Worm (Caenorhabditis elegans) whole organism, mixed stage, embryonic: ENCODE results near the gene F41B5.12.
A peak's percentile ranks its signal among the peaks of the same experiment; 100 is the strongest.

Experiments used
- M03D4.4 ChIP-seq: sonication (generic microtip); optimal IDR thresholded peaks from 2 replicates; lab custom pipeline; 2017; ENCODE audit warnings: mild to moderate bottlenecking, missing genetic modification characterization, missing compliant biosample characterization
- bed-3 ChIP-seq: fragments of 200-800 bp; sonication (Bioruptor generic); optimal IDR thresholded peaks from 3 replicates; lab custom pipeline; 2018; ENCODE audit warnings: mild to moderate bottlenecking, missing genetic modification characterization, moderate library complexity, missing compliant biosample characterization
- ceh-39 ChIP-seq: fragments of 150-350 bp; optimal IDR thresholded peaks from 2 replicates; lab custom pipeline; 2014; ENCODE audit warnings: missing biosample characterization, missing genetic modification characterization
- ceh-83 ChIP-seq: fragments of 200-800 bp; sonication (Bioruptor generic); optimal IDR thresholded peaks from 2 replicates; lab custom pipeline; 2018; ENCODE audit warnings: mild to moderate bottlenecking, missing genetic modification characterization, missing compliant biosample characterization
- ces-1 ChIP-seq: fragments of 150-350 bp; optimal IDR thresholded peaks from 2 replicates; lab custom pipeline; 2014; ENCODE audit warnings: missing biosample characterization, missing genetic modification reagents, missing genetic modification characterization
- cnd-1 ChIP-seq: fragments of 200-800 bp; sonication (Bioruptor generic); optimal IDR thresholded peaks from 2 replicates; lab custom pipeline; 2018; ENCODE audit warnings: mild to moderate bottlenecking, missing genetic modification characterization, missing compliant biosample characterization
- drap-1 ChIP-seq: fragments of 200-800 bp; sonication (Bioruptor generic); optimal IDR thresholded peaks from 3 replicates; lab custom pipeline; 2018; ENCODE audit warnings: mild to moderate bottlenecking, missing genetic modification characterization, missing compliant biosample characterization
- elt-3 ChIP-seq: fragments of 150-350 bp; optimal IDR thresholded peaks from 2 replicates; lab custom pipeline; 2014; ENCODE audit warnings: missing biosample characterization, missing genetic modification characterization
- ham-2 ChIP-seq: fragments of 200-800 bp; sonication (Bioruptor generic); optimal IDR thresholded peaks from 2 replicates; lab custom pipeline; 2018; ENCODE audit warnings: mild to moderate bottlenecking, missing genetic modification characterization, missing compliant biosample characterization
- hlh-1 ChIP-seq: fragments of 150-350 bp; optimal IDR thresholded peaks from 2 replicates; lab custom pipeline; 2014; ENCODE audit warnings: missing biosample characterization, missing genetic modification reagents, missing genetic modification characterization
- lin-13 ChIP-seq: fragments of 150-350 bp; optimal IDR thresholded peaks from 2 replicates; lab custom pipeline; 2014; ENCODE audit warnings: missing biosample characterization, missing genetic modification characterization
- lin-32 ChIP-seq: fragments of 200-800 bp; sonication (Bioruptor generic); optimal IDR thresholded peaks from 2 replicates; lab custom pipeline; 2018; ENCODE audit warnings: mild to moderate bottlenecking, missing genetic modification characterization, missing compliant biosample characterization
- lsy-2 ChIP-seq: fragments of 150-350 bp; optimal IDR thresholded peaks from 2 replicates; lab custom pipeline; 2014; ENCODE audit warnings: missing biosample characterization, missing genetic modification characterization
- mab-5 ChIP-seq: fragments of 150-350 bp; optimal IDR thresholded peaks from 2 replicates; lab custom pipeline; 2014; ENCODE audit warnings: missing biosample characterization, missing genetic modification characterization
- mep-1 ChIP-seq: fragments of 150-350 bp; optimal IDR thresholded peaks from 2 replicates; lab custom pipeline; 2017; ENCODE audit warnings: missing biosample characterization, missing genetic modification reagents, missing genetic modification characterization, inconsistent platforms
- mls-2 ChIP-seq: sonication (generic microtip); optimal IDR thresholded peaks from 2 replicates; lab custom pipeline; 2016; ENCODE audit warnings: mild to moderate bottlenecking, missing genetic modification characterization, moderate library complexity, missing compliant biosample characterization
- nhr-12 ChIP-seq: fragments of 150-350 bp; optimal IDR thresholded peaks from 2 replicates; lab custom pipeline; 2014; ENCODE audit warnings: missing biosample characterization, missing genetic modification characterization
- nhr-2 ChIP-seq: fragments of 150-350 bp; optimal IDR thresholded peaks from 2 replicates; lab custom pipeline; 2014; ENCODE audit warnings: missing biosample characterization, missing genetic modification characterization
- nhr-237 ChIP-seq: fragments of 150-350 bp; optimal IDR thresholded peaks from 2 replicates; lab custom pipeline; 2014; ENCODE audit warnings: missing biosample characterization, missing genetic modification characterization
- nhr-76 ChIP-seq: sonication (generic microtip); optimal IDR thresholded peaks from 2 replicates; lab custom pipeline; 2017; ENCODE audit warnings: missing biosample characterization, missing genetic modification characterization
- pha-4 ChIP-seq: fragments of 150-350 bp; optimal IDR thresholded peaks from 2 replicates; lab custom pipeline; 2018; ENCODE audit warnings: missing biosample characterization, missing genetic modification reagents, missing genetic modification characterization
- sem-2 ChIP-seq: fragments of 200-800 bp; sonication (Bioruptor generic); optimal IDR thresholded peaks from 2 replicates; lab custom pipeline; 2018; ENCODE audit warnings: mild to moderate bottlenecking, missing genetic modification characterization, missing compliant biosample characterization
- snpc-4 ChIP-seq: fragments of 150-350 bp; optimal IDR thresholded peaks from 2 replicates; lab custom pipeline; 2014; ENCODE audit warnings: missing biosample characterization, missing genetic modification characterization
- sptf-1 ChIP-seq: sonication (generic microtip); optimal IDR thresholded peaks from 2 replicates; lab custom pipeline; 2017; ENCODE audit warnings: mild to moderate bottlenecking, missing genetic modification characterization, moderate library complexity, missing compliant biosample characterization
- tbx-8 ChIP-seq: fragments of 200-800 bp; sonication (Bioruptor generic); optimal IDR thresholded peaks from 2 replicates; lab custom pipeline; 2018; ENCODE audit warnings: mild to moderate bottlenecking, missing genetic modification characterization, moderate library complexity, missing compliant biosample characterization
- unc-120 ChIP-seq: sonication (generic microtip); optimal IDR thresholded peaks from 2 replicates; lab custom pipeline; 2017; ENCODE audit warnings: missing genetic modification characterization, missing compliant biosample characterization; ENCODE audit not compliant: poor library complexity, severe bottlenecking
- unc-39 ChIP-seq: fragments of 150-350 bp; optimal IDR thresholded peaks from 2 replicates; lab custom pipeline; 2014; ENCODE audit warnings: missing biosample characterization, missing genetic modification characterization
- unc-62 ChIP-seq: fragments of 150-350 bp; optimal IDR thresholded peaks from 2 replicates; lab custom pipeline; 2014; ENCODE audit warnings: missing biosample characterization, missing genetic modification reagents, missing genetic modification characterization
- zip-8 ChIP-seq: fragments of 150-350 bp; optimal IDR thresholded peaks from 2 replicates; lab custom pipeline; 2014; ENCODE audit warnings: missing biosample characterization, missing genetic modification characterization
- ztf-11 ChIP-seq: fragments of 150-350 bp; optimal IDR thresholded peaks from 2 replicates; lab custom pipeline; 2014; ENCODE audit warnings: missing biosample characterization, missing genetic modification characterization

Gene F41B5.12

ce11 chrV:2218803-2219202 lies 42.0 kb upstream of the F41B5.12 start, which contains the start of gene nhr-56:
TSS of gene nhr-56 (plus strand) at chrV:2219004.
- TF ChIP-seq bed-3 (GFP tag; lab: Kevin White, UChicago) (no peak), ztf-11 (tag; lab: Kevin White, UChicago) (no peak), nhr-76 (no peak), nhr-12 (tag; lab: Kevin White, UChicago) (no peak), lsy-2 (tag; lab: Kevin White, UChicago) (no peak), sem-2 (no peak), nhr-2 (tag; lab: Kevin White, UChicago) (no peak), ceh-39 (tag; lab: Kevin White, UChicago) (no peak), cnd-1 (no peak), nhr-237 (tag; lab: Kevin White, UChicago) (peak; percentile 44), hlh-1 (tag; lab: Kevin White, UChicago) (no peak), elt-3 (no peak), snpc-4 (tag; lab: Kevin White, UChicago) (no peak), sptf-1 (tag; lab: Kevin White, UChicago) (no peak), pha-4 (tag; lab: Kevin White, UChicago) (peak; percentile 89), tbx-8 (GFP tag; lab: Kevin White, UChicago) (no peak), M03D4.4 (tag; lab: Kevin White, UChicago) (no peak)
- TF ChIP-seq, all 35 proteins: peak for 2

ce11 chrV:2221764-2222163 lies 39.0 kb upstream of the F41B5.12 start, which contains the start of gene nhr-128:
TSS of gene nhr-128 (plus strand) at chrV:2222064.
- TF ChIP-seq drap-1 (GFP tag; lab: Kevin White, UChicago) (no peak), mab-5 (tag; lab: Kevin White, UChicago) (no peak), cnd-1 (no peak), ceh-83 (GFP tag; lab: Kevin White, UChicago) (no peak), sptf-1 (tag; lab: Kevin White, UChicago) (no peak), hlh-1 (tag; lab: Kevin White, UChicago) (no peak), pha-4 (tag; lab: Kevin White, UChicago) (no peak), unc-120 (tag; lab: Kevin White, UChicago) (no peak), nhr-12 (tag; lab: Kevin White, UChicago) (no peak), sem-2 (no peak), lsy-2 (tag; lab: Kevin White, UChicago) (no peak), mep-1 (tag; lab: Kevin White, UChicago) (no peak), bed-3 (GFP tag; lab: Kevin White, UChicago) (no peak), mls-2 (tag; lab: Kevin White, UChicago) (no peak), ceh-39 (tag; lab: Kevin White, UChicago) (no peak)

- TF ChIP-seq pha-4 (tag; lab: Kevin White, UChicago) = no peak
- no peak for TF ChIP-seq bed-3 (GFP tag; lab: Kevin White, UChicago)
- no peak for TF ChIP-seq ham-2
These were observed 35.6 kb upstream of the F41B5.12 start, which contains the start of gene nhr-103 for ce11 chrV:2225130-2225529. TSS of gene nhr-103 (plus strand) at chrV:2225430.

- TF ChIP-seq drap-1 (GFP tag; lab: Kevin White, UChicago) = no peak
- TF ChIP-seq lin-13 = no peak
- no peak for TF ChIP-seq ces-1 (GFP tag; lab: Kevin White, UChicago)
- no peak for TF ChIP-seq unc-62
- TF ChIP-seq zip-8 = no peak
- TF ChIP-seq M03D4.4 (tag; lab: Kevin White, UChicago) = no peak
- TF ChIP-seq hlh-1 (tag; lab: Kevin White, UChicago) = no peak
These were observed 33.9 kb upstream of the F41B5.12 start, which contains the start of gene nhr-18 for ce11 chrV:2226903-2227302. TSS of gene nhr-18 (plus strand) at chrV:2227203.

ce11 chrV:2228781-2229180 lies 32.0 kb upstream of the F41B5.12 start, which contains the start of gene nhr-126:
TSS of gene nhr-126 (plus strand) at chrV:2229081.
- no peak for TF ChIP-seq tbx-8 (GFP tag; lab: Kevin White, UChicago)
- no peak for TF ChIP-seq ceh-39 (tag; lab: Kevin White, UChicago)
- TF ChIP-seq unc-39 (tag; lab: Kevin White, UChicago) = no peak
- no peak for TF ChIP-seq mep-1 (tag; lab: Kevin White, UChicago)
- TF ChIP-seq lin-32 (GFP tag; lab: Kevin White, UChicago) = no peak
- no peak for TF ChIP-seq nhr-237 (tag; lab: Kevin White, UChicago)
